Worm (Caenorhabditis elegans): ENCODE results near the gene C52D10.3.

ce11 chrIV:17176177-17176576 lies at the start of gene C52D10.3:
- TF ChIP-seq lin-13 (tag; optimal IDR thresholded peaks at IDR 0.05), result no peak
- no peak for TF ChIP-seq pha-4 (tag; optimal IDR thresholded peaks at IDR 0.05)
- no peak for TF ChIP-seq blmp-1 (tag; optimal IDR thresholded peaks at IDR 0.05)
- no peak for TF ChIP-seq elt-3 (tag; optimal IDR thresholded peaks at IDR 0.05)
- no peak for TF ChIP-seq nhr-237 (tag; optimal IDR thresholded peaks at IDR 0.05)
- no peak for TF ChIP-seq ceh-83 (GFP tag; optimal IDR thresholded peaks at IDR 0.05)
- TF ChIP-seq nhr-28 (tag; optimal IDR thresholded peaks at IDR 0.05), result no peak
- TF ChIP-seq unc-62 (GFP tag; optimal IDR thresholded peaks at IDR 0.05), result no peak
